Worm (Caenorhabditis elegans) whole organism, L3 larva: Measurements from ENCODE around the gene C04G2.10.

Experiments
- ama-1 ChIP-seq: fragments of 150-350 bp; optimal IDR thresholded peaks from 2 replicates; lab custom pipeline; 2018
- ceh-82 ChIP-seq: fragments of 150-350 bp; optimal IDR thresholded peaks from 2 replicates; lab custom pipeline; 2014; ENCODE audit warnings: missing biosample characterization, missing genetic modification characterization
- elt-1 ChIP-seq: fragments of 150-350 bp; optimal IDR thresholded peaks from 2 replicates; lab custom pipeline; 2014; ENCODE audit warnings: missing biosample characterization, missing genetic modification characterization
- elt-2 ChIP-seq: sonication (generic microtip); optimal IDR thresholded peaks from 2 replicates; lab custom pipeline; 2016; ENCODE audit warnings: missing genetic modification reagents, mild to moderate bottlenecking, missing genetic modification characterization, missing compliant biosample characterization
- jun-1 ChIP-seq: fragments of 150-350 bp; optimal IDR thresholded peaks from 2 replicates; lab custom pipeline; 2014; ENCODE audit warnings: missing biosample characterization, missing genetic modification reagents, missing genetic modification characterization
- nhr-11 ChIP-seq: fragments of 150-350 bp; optimal IDR thresholded peaks from 2 replicates; lab custom pipeline; 2014; ENCODE audit warnings: missing biosample characterization, missing genetic modification characterization
- nhr-237 ChIP-seq: fragments of 150-350 bp; optimal IDR thresholded peaks from 2 replicates; lab custom pipeline; 2014; ENCODE audit warnings: missing biosample characterization, missing genetic modification characterization
- nhr-28 ChIP-seq: fragments of 150-350 bp; optimal IDR thresholded peaks from 2 replicates; lab custom pipeline; 2014; ENCODE audit warnings: missing biosample characterization, missing genetic modification characterization
- nhr-76 ChIP-seq: fragments of 150-350 bp; sonication (generic microtip); optimal IDR thresholded peaks from 5 replicates; lab custom pipeline; 2014; ENCODE audit warnings: missing biosample characterization, missing genetic modification characterization
- sea-2 ChIP-seq: fragments of 150-350 bp; sonication (generic microtip); optimal IDR thresholded peaks from 4 replicates; lab custom pipeline; 2014; ENCODE audit warnings: missing biosample characterization, missing genetic modification reagents, missing genetic modification characterization
- snpc-4 ChIP-seq: fragments of 150-350 bp; optimal IDR thresholded peaks from 2 replicates; lab custom pipeline; 2014; ENCODE audit warnings: missing biosample characterization, missing genetic modification characterization
- unc-39 ChIP-seq: sonication (generic microtip); optimal IDR thresholded peaks from 4 replicates; lab custom pipeline; 2017; ENCODE audit warnings: missing biosample characterization, missing genetic modification characterization
- unc-62 ChIP-seq: fragments of 150-350 bp; sonication (generic microtip); optimal IDR thresholded peaks from 4 replicates; lab custom pipeline; 2014; ENCODE audit warnings: missing biosample characterization, missing genetic modification reagents, missing genetic modification characterization

DNA sequence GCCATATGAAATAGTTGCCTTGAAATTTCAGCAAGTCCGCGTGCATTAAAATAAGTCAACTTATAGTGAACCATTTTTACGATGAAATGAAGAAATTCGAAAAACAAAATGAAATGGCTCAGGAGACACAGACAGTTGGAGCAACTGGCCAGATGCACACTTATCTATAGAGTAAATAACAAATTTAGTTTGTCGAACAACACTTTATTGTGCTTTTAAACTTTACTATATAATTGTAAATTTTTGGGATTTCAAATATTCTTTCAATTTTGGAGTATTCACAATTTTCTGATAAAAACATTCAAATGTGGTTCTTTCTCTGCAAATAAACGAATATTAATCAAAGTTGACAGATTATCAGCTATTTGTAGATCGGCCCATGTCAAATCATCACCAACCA, 24.9 kb downstream of the C04G2.10 start, which contains the start of gene gst-3:
- no peak for TF ChIP-seq elt-2 (tag; lab: Kevin White, UChicago)
- TF ChIP-seq sea-2 (GFP tag; lab: Kevin White, UChicago): no peak
- TF ChIP-seq snpc-4 (tag; lab: Kevin White, UChicago): no peak
- no peak for TF ChIP-seq nhr-11 (tag; lab: Kevin White, UChicago)
- TF ChIP-seq nhr-237 (tag; lab: Kevin White, UChicago): no peak
- TF ChIP-seq nhr-28: no peak
- TF ChIP-seq elt-1: no peak
- no peak for TF ChIP-seq unc-39 (tag; lab: Kevin White, UChicago)
- no peak for TF ChIP-seq unc-62 (GFP tag; lab: Kevin White, UChicago)
- TF ChIP-seq jun-1 (tag; lab: Kevin White, UChicago): no peak
- no peak for TF ChIP-seq ama-1 (lab: Kevin White, UChicago)
- no peak for TF ChIP-seq ceh-82 (tag; lab: Kevin White, UChicago)
- no peak for TF ChIP-seq nhr-76 (tag; lab: Kevin White, UChicago)
